Fruit fly (Drosophila melanogaster) whole organism, prepupa: ENCODE results near the gene ND-PDSW.

Source experiments
- OdsH ChIP-seq: fragments of 200-800 bp; sonication (Bioruptor generic); optimal IDR thresholded peaks from 3 replicates; lab custom pipeline; 2016; ENCODE audit warnings: missing biosample characterization, missing genetic modification characterization
- esn ChIP-seq: fragments of 200-800 bp; sonication (Bioruptor generic); optimal IDR thresholded peaks from 2 replicates; lab custom pipeline; 2016; ENCODE audit warnings: missing biosample characterization, mild to moderate bottlenecking, missing genetic modification characterization, moderate library complexity
- net ChIP-seq: fragments of 200-800 bp; sonication (Bioruptor generic); optimal IDR thresholded peaks from 3 replicates; lab custom pipeline; 2016; ENCODE audit warnings: missing biosample characterization, missing genetic modification characterization

dm6 chr2L:3461760-3462159 is 4.2 kb upstream of the ND-PDSW start, which contains the start of gene CG3246:
- no peak for TF ChIP-seq esn (GFP tag; lab: Kevin White, UChicago)
- no peak for TF ChIP-seq OdsH (GFP tag; lab: Kevin White, UChicago)
- no peak for TF ChIP-seq net
